Fruit fly (Drosophila melanogaster) whole organism, embryonic: Measurements from ENCODE around the gene CG13675.

ENCODE experiments used
- Abd-B ChIP-seq: fragments of 200-800 bp; sonication (Bioruptor generic); optimal IDR thresholded peaks from 2 replicates; lab custom pipeline; 2018; ENCODE audit warnings: missing biosample characterization, mild to moderate bottlenecking, missing genetic modification characterization, moderate library complexity
- Ada2b ChIP-seq: fragments of 200-800 bp; sonication (Bioruptor generic); IDR thresholded peaks from 2 replicates; pipeline ENCODE4 v1.3.6; 2022; ENCODE audit warnings: missing biosample characterization, missing genetic modification characterization
- C15 ChIP-seq: fragments of 200-800 bp; sonication (Bioruptor generic); IDR thresholded peaks from 3 replicates; pipeline ENCODE4 v1.3.6; 2022; ENCODE audit warnings: missing biosample characterization, missing genetic modification characterization
- CG11093 ChIP-seq: fragments of 200-800 bp; sonication (Bioruptor generic); IDR thresholded peaks from 3 replicates; pipeline ENCODE4 v1.3.6; 2022; ENCODE audit warnings: missing biosample characterization, missing genetic modification characterization
- CG11398 ChIP-seq: fragments of 200-800 bp; sonication (Bioruptor generic); optimal IDR thresholded peaks from 2 replicates; lab custom pipeline; 2016; ENCODE audit warnings: missing biosample characterization, missing genetic modification characterization
- CG12236 ChIP-seq: fragments of 200-800 bp; sonication (Bioruptor generic); optimal IDR thresholded peaks from 2 replicates; lab custom pipeline; 2016; ENCODE audit warnings: missing biosample characterization, missing genetic modification characterization
- CG15479 ChIP-seq: fragments of 200-800 bp; sonication (Bioruptor generic); optimal IDR thresholded peaks from 3 replicates; lab custom pipeline; 2019; ENCODE audit warnings: missing biosample characterization, mild to moderate bottlenecking, missing genetic modification characterization, moderate library complexity
- CG1602 ChIP-seq: fragments of 200-800 bp; sonication (Bioruptor generic); optimal IDR thresholded peaks from 3 replicates; lab custom pipeline; 2016; ENCODE audit warnings: missing biosample characterization, missing genetic modification characterization
- CG18619 ChIP-seq: fragments of 200-800 bp; sonication (Bioruptor generic); optimal IDR thresholded peaks from 3 replicates; lab custom pipeline; 2017; ENCODE audit warnings: missing biosample characterization, mild to moderate bottlenecking, missing genetic modification characterization
- CG18764 ChIP-seq: fragments of 200-800 bp; sonication (Bioruptor generic); optimal IDR thresholded peaks from 3 replicates; lab custom pipeline; 2016; ENCODE audit warnings: missing biosample characterization, missing genetic modification characterization
- CG2202 ChIP-seq: fragments of 200-800 bp; sonication (Bioruptor generic); optimal IDR thresholded peaks from 2 replicates; lab custom pipeline; 2018; ENCODE audit warnings: missing biosample characterization, mild to moderate bottlenecking, missing genetic modification characterization
- CG30020 ChIP-seq: fragments of 200-800 bp; optimal IDR thresholded peaks from 2 replicates; lab custom pipeline; 2019; ENCODE audit warnings: missing biosample characterization, mild to moderate bottlenecking, missing genetic modification characterization, moderate library complexity
- CG3281 ChIP-seq: fragments of 200-800 bp; sonication (Bioruptor generic); optimal IDR thresholded peaks from 3 replicates; lab custom pipeline; 2017; ENCODE audit warnings: missing biosample characterization, mild to moderate bottlenecking, missing genetic modification characterization
- CG33213 ChIP-seq: fragments of 200-800 bp; sonication (Bioruptor generic); optimal IDR thresholded peaks from 3 replicates; lab custom pipeline; 2016; ENCODE audit warnings: missing biosample characterization, missing genetic modification characterization
- CG42726 ChIP-seq: fragments of 200-800 bp; sonication (Bioruptor generic); IDR thresholded peaks from 2 replicates; pipeline ENCODE4 v1.3.6; 2022; ENCODE audit warnings: missing biosample characterization, missing genetic modification characterization; ENCODE audit not compliant: partially characterized antibody
- CG7839 ChIP-seq: fragments of 200-800 bp; sonication (Bioruptor generic); optimal IDR thresholded peaks from 3 replicates; lab custom pipeline; 2018; ENCODE audit warnings: missing biosample characterization, mild to moderate bottlenecking, missing genetic modification characterization, moderate library complexity
- CG7928 ChIP-seq: fragments of 200-800 bp; sonication (Bioruptor generic); optimal IDR thresholded peaks from 2 replicates; lab custom pipeline; 2017; ENCODE audit warnings: missing biosample characterization, mild to moderate bottlenecking, missing genetic modification characterization
- CG8290 ChIP-seq, 3 experiments: fragments of 200-800 bp; sonication (Bioruptor generic); optimal IDR thresholded peaks; 2 replicates each; lab custom pipeline; 2016 to 2019; ENCODE audit warnings: missing biosample characterization in 3 of 3, missing genetic modification characterization in 3 of 3, mild to moderate bottlenecking in 2 of 3, moderate library complexity in 1 of 3
- CG8359 ChIP-seq: fragments of 200-800 bp; sonication (Bioruptor generic); optimal IDR thresholded peaks from 2 replicates; lab custom pipeline; 2017; ENCODE audit warnings: missing biosample characterization, mild to moderate bottlenecking, missing genetic modification characterization, borderline replicate concordance
- CG9817 ChIP-seq: fragments of 200-800 bp; sonication (Bioruptor generic); optimal IDR thresholded peaks from 2 replicates; lab custom pipeline; 2018; ENCODE audit warnings: missing biosample characterization, mild to moderate bottlenecking, missing genetic modification characterization, moderate library complexity
- Dad ChIP-seq: fragments of 200-800 bp; sonication (Bioruptor generic); optimal IDR thresholded peaks from 3 replicates; lab custom pipeline; 2016; ENCODE audit warnings: missing biosample characterization, missing genetic modification characterization
- Dbx ChIP-seq: fragments of 200-800 bp; sonication (Bioruptor generic); IDR thresholded peaks from 3 replicates; pipeline ENCODE4 v1.3.6; 2022; ENCODE audit warnings: missing biosample characterization, missing genetic modification characterization
- Deaf1 ChIP-seq: fragments of 200-800 bp; optimal IDR thresholded peaks from 3 replicates; lab custom pipeline; 2019; ENCODE audit warnings: missing biosample characterization, mild to moderate bottlenecking, missing genetic modification characterization, moderate library complexity
- Doc2 ChIP-seq: fragments of 200-800 bp; sonication (Bioruptor generic); IDR thresholded peaks from 2 replicates; pipeline ENCODE4 v1.3.6; 2022; ENCODE audit warnings: missing biosample characterization, missing genetic modification characterization
- H15 ChIP-seq: fragments of 200-800 bp; sonication (Bioruptor generic); IDR thresholded peaks from 3 replicates; pipeline ENCODE4 v1.3.6; 2022; ENCODE audit warnings: missing biosample characterization, missing genetic modification characterization
- HmgZ ChIP-seq: fragments of 200-800 bp; sonication (Bioruptor generic); optimal IDR thresholded peaks from 2 replicates; lab custom pipeline; 2018; ENCODE audit warnings: missing biosample characterization, mild to moderate bottlenecking, missing genetic modification characterization
- Mad ChIP-seq: fragments of 200-800 bp; sonication (Bioruptor generic); optimal IDR thresholded peaks from 2 replicates; lab custom pipeline; 2016; ENCODE audit warnings: missing biosample characterization, missing genetic modification characterization
- Neu2 ChIP-seq: fragments of 200-800 bp; sonication (Bioruptor generic); optimal IDR thresholded peaks from 3 replicates; lab custom pipeline; 2016; ENCODE audit warnings: missing biosample characterization, missing genetic modification characterization, borderline replicate concordance
- Nf-YA ChIP-seq: fragments of 200-800 bp; sonication (Bioruptor generic); IDR thresholded peaks from 2 replicates; pipeline ENCODE4 v1.3.6; 2022; ENCODE audit warnings: missing biosample characterization, missing genetic modification characterization
- PHDP ChIP-seq: fragments of 200-800 bp; sonication (Bioruptor generic); optimal IDR thresholded peaks from 3 replicates; lab custom pipeline; 2018; ENCODE audit warnings: missing biosample characterization, mild to moderate bottlenecking, missing genetic modification characterization, moderate library complexity
- Sox100B ChIP-seq: fragments of 200-800 bp; sonication (Bioruptor generic); optimal IDR thresholded peaks from 3 replicates; lab custom pipeline; 2018; ENCODE audit warnings: missing biosample characterization, mild to moderate bottlenecking, missing genetic modification characterization
- Stat92E ChIP-seq, 3 experiments: fragments of >200 bp in 2 of 3; fragments of 200-800 bp in 1 of 3; sonication (Bioruptor generic) in 1 of 3; optimal IDR thresholded peaks; 2 replicates each; lab custom pipeline; 2017 to 2019; ENCODE audit warnings: missing biosample characterization in 3 of 3, missing genetic modification characterization in 3 of 3, mild to moderate bottlenecking in 1 of 3, moderate library complexity in 1 of 3
- al ChIP-seq: fragments of 200-800 bp; sonication (Bioruptor generic); IDR thresholded peaks from 2 replicates; pipeline ENCODE4 v1.3.6; 2022; ENCODE audit warnings: missing biosample characterization, missing genetic modification characterization
- amos ChIP-seq: fragments of 200-800 bp; sonication (Bioruptor generic); IDR thresholded peaks from 2 replicates; pipeline ENCODE4 v1.3.6; 2022; ENCODE audit warnings: missing biosample characterization, missing genetic modification characterization; ENCODE audit not compliant: partially characterized antibody
- dati ChIP-seq: fragments of 200-800 bp; sonication (Bioruptor generic); IDR thresholded peaks from 2 replicates; pipeline ENCODE4 v1.3.6; 2022; ENCODE audit warnings: missing biosample characterization, missing genetic modification characterization
- fd96Cb ChIP-seq: fragments of 200-800 bp; sonication (Bioruptor generic); optimal IDR thresholded peaks from 2 replicates; lab custom pipeline; 2018; ENCODE audit warnings: missing biosample characterization, mild to moderate bottlenecking, missing genetic modification characterization, moderate library complexity
- ftz-f1 ChIP-seq: fragments of 200-800 bp; sonication (Bioruptor generic); optimal IDR thresholded peaks from 2 replicates; lab custom pipeline; 2016; ENCODE audit warnings: missing biosample characterization, missing genetic modification characterization
- fu2 ChIP-seq: fragments of 200-800 bp; sonication (Bioruptor generic); optimal IDR thresholded peaks from 2 replicates; lab custom pipeline; 2016; ENCODE audit warnings: missing biosample characterization, missing genetic modification characterization
- gce ChIP-seq: fragments of 200-800 bp; sonication (Bioruptor generic); IDR thresholded peaks from 3 replicates; pipeline ENCODE4 v1.3.6; 2022; ENCODE audit warnings: missing biosample characterization, missing genetic modification characterization
- gcm ChIP-seq: fragments of 200-800 bp; sonication (Bioruptor generic); optimal IDR thresholded peaks from 2 replicates; lab custom pipeline; 2019; ENCODE audit warnings: missing biosample characterization, mild to moderate bottlenecking, missing genetic modification characterization, moderate library complexity
- gfzf ChIP-seq: fragments of 200-800 bp; sonication (Bioruptor generic); optimal IDR thresholded peaks from 2 replicates; lab custom pipeline; 2016; ENCODE audit warnings: missing biosample characterization, mild to moderate bottlenecking, missing genetic modification characterization, moderate library complexity
- onecut ChIP-seq: fragments of 200-800 bp; sonication (Bioruptor generic); IDR thresholded peaks from 2 replicates; pipeline ENCODE4 v1.3.6; 2022; ENCODE audit warnings: missing biosample characterization, missing genetic modification characterization
- org-1 ChIP-seq: fragments of 200-800 bp; sonication (Bioruptor generic); optimal IDR thresholded peaks from 2 replicates; lab custom pipeline; 2017; ENCODE audit warnings: missing biosample characterization, missing genetic modification characterization
- psq ChIP-seq: fragments of 200-800 bp; sonication (Bioruptor generic); optimal IDR thresholded peaks from 2 replicates; lab custom pipeline; 2017; ENCODE audit warnings: missing biosample characterization, missing genetic modification characterization
- slbo ChIP-seq: fragments of 200-800 bp; sonication (Bioruptor generic); IDR thresholded peaks from 2 replicates; pipeline ENCODE4 v1.3.6; 2022; ENCODE audit warnings: missing biosample characterization, missing genetic modification characterization
- unpg ChIP-seq: fragments of 200-800 bp; sonication (Bioruptor generic); optimal IDR thresholded peaks from 3 replicates; lab custom pipeline; 2018; ENCODE audit warnings: missing biosample characterization, mild to moderate bottlenecking, missing genetic modification characterization, moderate library complexity
- z ChIP-seq: fragments of 200-800 bp; sonication (Bioruptor generic); IDR thresholded peaks from 3 replicates; pipeline ENCODE4 v1.3.6; 2022; ENCODE audit warnings: missing biosample characterization, missing genetic modification characterization
- zf30C ChIP-seq: fragments of 200-800 bp; sonication (Bioruptor generic); optimal IDR thresholded peaks from 3 replicates; lab custom pipeline; 2018; ENCODE audit warnings: missing biosample characterization, mild to moderate bottlenecking, missing genetic modification characterization
- zfh2 ChIP-seq: fragments of 200-800 bp; sonication (Bioruptor generic); optimal IDR thresholded peaks from 2 replicates; lab custom pipeline; 2016; ENCODE audit warnings: missing biosample characterization, missing genetic modification characterization

Gene CG13675

DNA sequence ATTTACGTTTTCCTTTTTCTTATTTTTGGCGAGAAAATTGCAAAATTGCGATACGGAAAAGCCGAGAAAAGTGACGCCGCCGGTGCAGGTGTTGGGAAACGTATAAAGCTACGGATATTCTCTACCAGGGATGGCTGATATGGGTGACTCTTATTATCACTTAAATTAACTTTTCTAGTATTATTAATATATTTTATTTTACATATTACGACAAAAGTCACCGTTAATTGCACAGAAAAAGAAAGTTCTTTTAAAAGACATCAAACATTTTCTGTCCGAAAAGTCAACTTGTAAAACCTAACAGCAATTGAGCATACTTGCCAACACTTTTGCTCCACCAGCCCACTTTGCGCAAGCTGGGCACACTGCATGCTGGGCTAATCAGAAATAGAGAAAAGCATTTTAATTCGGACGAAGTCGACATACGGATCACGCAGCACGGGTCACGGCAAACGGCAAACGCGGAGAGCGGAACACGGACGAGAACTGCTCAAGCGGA, 37.6 kb downstream of the CG13675 start, which contains the start of the genes Cds and Uba2 (continued):
- peak; percentile 67 for TF ChIP-seq onecut (GFP tag; lab: Robert Waterston, UW)
- peak; percentile 90 for TF ChIP-seq zfh2 (GFP tag; lab: Kevin White, UChicago)
- peak; percentile 88 for TF ChIP-seq gcm (GFP tag; lab: Kevin White, UChicago)
- TF ChIP-seq al (GFP tag; lab: Robert Waterston, UW): peak; percentile 94
- TF ChIP-seq gfzf (GFP tag; lab: Kevin White, UChicago): peak; percentile 71
- peak; percentile 91 for TF ChIP-seq CG18619 (GFP tag; lab: Kevin White, UChicago)
- TF ChIP-seq psq: peak; percentile 84
- peak; percentile 57 for TF ChIP-seq Dad (GFP tag; lab: Kevin White, UChicago)
- TF ChIP-seq CG18764 (GFP tag; lab: Kevin White, UChicago): peak; percentile 91
- peak; percentile 79 for TF ChIP-seq org-1 (GFP tag; lab: Kevin White, UChicago)
- TF ChIP-seq CG42726: no peak
- no peak for TF ChIP-seq Deaf1 (tag; lab: Kevin White, UChicago)
- peak; percentile 87 for TF ChIP-seq fd96Cb (tag; lab: Kevin White, UChicago)
- TF ChIP-seq CG30020 (tag; lab: Kevin White, UChicago): peak; percentile 82
- peak; percentile 93 for TF ChIP-seq unpg
- TF ChIP-seq CG7839 (tag; lab: Kevin White, UChicago): peak; percentile 91
- peak; percentile 92 for TF ChIP-seq Ada2b (GFP tag; lab: Robert Waterston, UW)
- TF ChIP-seq slbo: peak; percentile 96
- peak; percentile 71 for TF ChIP-seq fu2 (GFP tag; lab: Kevin White, UChicago)
- no peak for TF ChIP-seq zf30C
- TF ChIP-seq PHDP (tag; lab: Kevin White, UChicago): peak; percentile 95
- TF ChIP-seq Abd-B: peak; percentile 92
- TF ChIP-seq CG11398: peak; percentile 77
- peak; percentile 95 for TF ChIP-seq Dbx (GFP tag; lab: Robert Waterston, UW)
- peak; percentile 83 for TF ChIP-seq Mad (GFP tag; lab: Kevin White, UChicago)
- peak; percentile 5 for TF ChIP-seq CG12236 (GFP tag; lab: Kevin White, UChicago)
- peak; percentile 90 for TF ChIP-seq CG1602 (GFP tag; lab: Kevin White, UChicago)
- peak; percentile 86 for TF ChIP-seq C15 (GFP tag; lab: Robert Waterston, UW)
- TF ChIP-seq CG9817 (tag; lab: Kevin White, UChicago): peak; percentile 97
- peak; percentile 78; the same call in 2 of the 3 replicates for TF ChIP-seq H15 (GFP tag; lab: Robert Waterston, UW)
- TF ChIP-seq amos (GFP tag; lab: Robert Waterston, UW): peak; percentile 39; the same call in 1 of the 2 replicates
- TF ChIP-seq CG2202: peak; percentile 88
- peak; percentile 69 for TF ChIP-seq Nf-YA (GFP tag; lab: Robert Waterston, UW)
- TF ChIP-seq Stat92E (GFP tag; optimal IDR thresholded peaks at IDR 0.05; lab: Kevin White, UChicago): peak in 1 of 3 experiments; percentile 61
- TF ChIP-seq Neu2 (GFP tag; lab: Kevin White, UChicago): no peak
- 0 out of 3 replicates have a peak, but pooled peaks have one; percentile 24 for TF ChIP-seq z (GFP tag; lab: Robert Waterston, UW)
- peak; percentile 59 for TF ChIP-seq dati (GFP tag; lab: Robert Waterston, UW)
- peak; percentile 90 for TF ChIP-seq Sox100B (GFP tag; lab: Kevin White, UChicago)
- TF ChIP-seq CG3281 (GFP tag; lab: Kevin White, UChicago): peak; percentile 95
- peak; percentile 66 for TF ChIP-seq ftz-f1 (GFP tag; lab: Kevin White, UChicago)
- TF ChIP-seq CG8359 (GFP tag; lab: Kevin White, UChicago): peak; percentile 61
- peak; percentile 60; the same call in 1 of the 2 replicates for TF ChIP-seq Doc2
- TF ChIP-seq HmgZ (tag; lab: Kevin White, UChicago): peak; percentile 96
- peak; percentile 84 for TF ChIP-seq CG11093 (GFP tag; lab: Robert Waterston, UW)
- TF ChIP-seq CG33213: peak; percentile 68
- TF ChIP-seq CG7928: peak; percentile 92
- TF ChIP-seq CG15479 (GFP tag; lab: Kevin White, UChicago): no peak
- 0 out of 3 replicates have a peak, but pooled peaks have one; percentile 32 for TF ChIP-seq gce
- peak; percentile 82 for TF ChIP-seq CG8290 (GFP tag; optimal IDR thresholded peaks at IDR 0.05; lab: Kevin White, UChicago)
- TF ChIP-seq CG8290 (tag; optimal IDR thresholded peaks at IDR 0.05; lab: Kevin White, UChicago): peak; percentile 61 to 83
